Fruit fly (Drosophila melanogaster): ENCODE results near the gene CG9377.
A peak's percentile ranks its signal among the peaks of the same experiment; 100 is the strongest.

CG9377 gene

dm6 chr2L:13394903-13395302, 33.5 kb upstream of the CG9377 start, which contains the start of gene RpL24 (continued):
- peak; percentile 91 for TF ChIP-seq CG4707 (GFP tag; optimal IDR thresholded peaks at IDR 0.05)
- TF ChIP-seq NC2β (GFP tag; optimal IDR thresholded peaks at IDR 0.05): peak; percentile 97
- peak; percentile 71; the same call in 1 of the 2 replicates for TF ChIP-seq toy (GFP tag; IDR thresholded peaks at IDR 0.05)
- peak; percentile 91 for TF ChIP-seq CG17385 (GFP tag; optimal IDR thresholded peaks at IDR 0.05)
- TF ChIP-seq Dfd (GFP tag; optimal IDR thresholded peaks at IDR 0.05): no peak
- peak; percentile 86 for TF ChIP-seq TFAM (GFP tag; optimal IDR thresholded peaks at IDR 0.05)
- TF ChIP-seq CG31224 (GFP tag; IDR thresholded peaks at IDR 0.05): peak; percentile 76
- peak; percentile 57 for TF ChIP-seq Hmx (GFP tag; optimal IDR thresholded peaks at IDR 0.05)
- peak; percentile 88 for TF ChIP-seq Sox100B (GFP tag; optimal IDR thresholded peaks at IDR 0.05)
- TF ChIP-seq CG8281 (tag; optimal IDR thresholded peaks at IDR 0.05): peak; percentile 66
- peak; percentile 82 for TF ChIP-seq CG2678 (tag; optimal IDR thresholded peaks at IDR 0.05)
- no peak for TF ChIP-seq tna (GFP tag; IDR thresholded peaks at IDR 0.05; ENCODE audit: partially characterized antibody)
- peak; percentile 90 for TF ChIP-seq gcm2 (GFP tag; optimal IDR thresholded peaks at IDR 0.05)
- peak; percentile 75 for TF ChIP-seq CG9437 (GFP tag; optimal IDR thresholded peaks at IDR 0.05)
- TF ChIP-seq gem (tag; optimal IDR thresholded peaks at IDR 0.05): peak; percentile 80
- TF ChIP-seq schlank (tag; optimal IDR thresholded peaks at IDR 0.05): peak; percentile 94
- no peak for TF ChIP-seq h (optimal IDR thresholded peaks at IDR 0.05)
- TF ChIP-seq cwo (GFP tag; optimal IDR thresholded peaks at IDR 0.05): peak; percentile 77
- TF ChIP-seq stwl (tag; optimal IDR thresholded peaks at IDR 0.05): peak; percentile 79
- TF ChIP-seq Stat92E (GFP tag; optimal IDR thresholded peaks at IDR 0.05): peak in 1 of 3 experiments; percentile 72
- no peak for TF ChIP-seq D (optimal IDR thresholded peaks at IDR 0.05)
- TF ChIP-seq D (GFP tag; optimal IDR thresholded peaks at IDR 0.05): peak; percentile 86
- peak; percentile 93 for TF ChIP-seq CG11398 (GFP tag; optimal IDR thresholded peaks at IDR 0.05)
- peak; percentile 40; the same call in 1 of the 2 replicates for TF ChIP-seq Ravus (GFP tag; IDR thresholded peaks at IDR 0.05)
- peak; percentile 73 for TF ChIP-seq Optix (GFP tag; IDR thresholded peaks at IDR 0.05)
- TF ChIP-seq tio (GFP tag; optimal IDR thresholded peaks at IDR 0.05): no peak
- peak; percentile 85 for TF ChIP-seq CG2712 (tag; optimal IDR thresholded peaks at IDR 0.05)
- TF ChIP-seq unc-4 (GFP tag; IDR thresholded peaks at IDR 0.05; ENCODE audit: partially characterized antibody): no peak
- TF ChIP-seq CG13123 (GFP tag; optimal IDR thresholded peaks at IDR 0.05): peak; percentile 83
- TF ChIP-seq GATAe (GFP tag; conservative IDR thresholded peaks at IDR 0.05): peak; percentile 60; the same call in 1 of the 2 replicates
- TF ChIP-seq tup (GFP tag; optimal IDR thresholded peaks at IDR 0.05): peak; percentile 74
- TF ChIP-seq trem (tag; optimal IDR thresholded peaks at IDR 0.05): peak; percentile 80
- TF ChIP-seq CG11504 (tag; optimal IDR thresholded peaks at IDR 0.05): peak; percentile 82
- TF ChIP-seq her (GFP tag; optimal IDR thresholded peaks at IDR 0.05): peak; percentile 93
- peak; percentile 96 for TF ChIP-seq gce (GFP tag; IDR thresholded peaks at IDR 0.05)
- peak; percentile 94 for TF ChIP-seq gro (GFP tag; optimal IDR thresholded peaks at IDR 0.05)
- peak; percentile 63 for TF ChIP-seq gsb (GFP tag; IDR thresholded peaks at IDR 0.05)
- TF ChIP-seq pzg (GFP tag; optimal IDR thresholded peaks at IDR 0.05): peak; percentile 88
- peak; percentile 79 for TF ChIP-seq Spps (tag; optimal IDR thresholded peaks at IDR 0.05)
- peak; percentile 50 for TF ChIP-seq HmgD (GFP tag; optimal IDR thresholded peaks at IDR 0.05)
- TF ChIP-seq Max (GFP tag; optimal IDR thresholded peaks at IDR 0.05): peak; percentile 98
- TF ChIP-seq CTCF (GFP tag; optimal IDR thresholded peaks at IDR 0.05): peak; percentile 65
- peak; percentile 80 for TF ChIP-seq D19B (GFP tag; optimal IDR thresholded peaks at IDR 0.05)
- peak; percentile 80 for TF ChIP-seq CG1792 (GFP tag; optimal IDR thresholded peaks at IDR 0.05)
- peak; percentile 91 for TF ChIP-seq PHDP (tag; optimal IDR thresholded peaks at IDR 0.05)
- TF ChIP-seq CG13296 (GFP tag; optimal IDR thresholded peaks at IDR 0.05): peak; percentile 95
- TF ChIP-seq CG2116 (GFP tag; optimal IDR thresholded peaks at IDR 0.05): peak; percentile 84
- peak; percentile 83 for TF ChIP-seq Fer2 (tag; optimal IDR thresholded peaks at IDR 0.05)
- peak; percentile 90 for TF ChIP-seq unpg (GFP tag; optimal IDR thresholded peaks at IDR 0.05)
- TF ChIP-seq gfzf (GFP tag; optimal IDR thresholded peaks at IDR 0.05): peak; percentile 88
- peak; percentile 56 for TF ChIP-seq D19A (tag; optimal IDR thresholded peaks at IDR 0.05)

Measured in whole organism, embryonic.